Fruit fly (Drosophila melanogaster) whole organism, prepupa: ENCODE measurements around the gene Rcd-1.
A peak's percentile ranks its signal among the peaks of the same experiment; 100 is the strongest.

Experiments
- Blimp-1 ChIP-seq: fragments of 200-800 bp; sonication (Bioruptor generic); optimal IDR thresholded peaks from 3 replicates; lab custom pipeline; 2017; ENCODE audit warnings: missing biosample characterization, missing genetic modification characterization, mild to moderate bottlenecking, moderate library complexity, missing genetic modification reagents
- CG10631 ChIP-seq: fragments of 200-800 bp; sonication (Bioruptor generic); optimal IDR thresholded peaks from 2 replicates; lab custom pipeline; 2016; ENCODE audit warnings: missing biosample characterization, missing genetic modification characterization
- CG10669 ChIP-seq: fragments of 200-800 bp; sonication (Bioruptor generic); optimal IDR thresholded peaks from 3 replicates; lab custom pipeline; 2018; ENCODE audit warnings: missing biosample characterization, mild to moderate bottlenecking, missing genetic modification characterization, moderate library complexity
- CG11902 ChIP-seq: fragments of 200-800 bp; sonication (Bioruptor generic); optimal IDR thresholded peaks from 3 replicates; lab custom pipeline; 2016; ENCODE audit warnings: missing biosample characterization, missing genetic modification characterization
- CG15336 ChIP-seq: fragments of 200-800 bp; sonication (Bioruptor generic); IDR thresholded peaks from 2 replicates; pipeline ENCODE4 v1.3.6; 2022; ENCODE audit warnings: missing biosample characterization, missing genetic modification characterization
- CG32006 ChIP-seq: fragments of 200-800 bp; sonication (Bioruptor generic); optimal IDR thresholded peaks from 3 replicates; lab custom pipeline; 2017; ENCODE audit warnings: missing biosample characterization, mild to moderate bottlenecking, missing genetic modification characterization
- CG3919 ChIP-seq: fragments of 200-800 bp; sonication (Bioruptor generic); optimal IDR thresholded peaks from 3 replicates; lab custom pipeline; 2016; ENCODE audit warnings: missing biosample characterization, missing genetic modification characterization
- CG8119 ChIP-seq: fragments of 200-800 bp; sonication (Bioruptor generic); IDR thresholded peaks from 3 replicates; pipeline ENCODE4 v1.3.6; 2022; ENCODE audit warnings: missing biosample characterization, missing genetic modification characterization
- CG8632 ChIP-seq: fragments of 200-800 bp; sonication (Bioruptor generic); optimal IDR thresholded peaks from 3 replicates; lab custom pipeline; 2016; ENCODE audit warnings: missing biosample characterization, missing genetic modification characterization
- Eip75B ChIP-seq: fragments of 200-800 bp; sonication (Bioruptor generic); optimal IDR thresholded peaks from 3 replicates; lab custom pipeline; 2016; ENCODE audit warnings: missing biosample characterization, missing genetic modification characterization
- Eip78C ChIP-seq: fragments of 200-800 bp; sonication (Bioruptor generic); peaks from one replicate; lab custom pipeline; 2016; ENCODE audit warnings: missing biosample characterization, missing genetic modification characterization
- Eip93F ChIP-seq: fragments of 200-800 bp; sonication (Bioruptor generic); optimal IDR thresholded peaks from 2 replicates; lab custom pipeline; 2016; ENCODE audit warnings: missing biosample characterization, mild to moderate bottlenecking, missing genetic modification characterization
- Ets21C ChIP-seq: fragments of 200-800 bp; sonication (Bioruptor generic); optimal IDR thresholded peaks from 3 replicates; lab custom pipeline; 2016; ENCODE audit warnings: missing biosample characterization, missing genetic modification characterization
- Gug ChIP-seq: fragments of 200-800 bp; sonication (Bioruptor generic); IDR thresholded peaks from 2 replicates; pipeline ENCODE4 v1.3.6; 2022; ENCODE audit warnings: missing biosample characterization, missing genetic modification characterization
- Sox102F ChIP-seq: fragments of 200-800 bp; sonication (Bioruptor generic); optimal IDR thresholded peaks from 2 replicates; lab custom pipeline; 2016; ENCODE audit warnings: missing biosample characterization, mild to moderate bottlenecking, missing genetic modification characterization
- Sox14 ChIP-seq: fragments of 200-800 bp; sonication (Bioruptor generic); optimal IDR thresholded peaks from 3 replicates; lab custom pipeline; 2016; ENCODE audit warnings: missing biosample characterization, missing genetic modification characterization
- Sox15 ChIP-seq: fragments of 200-800 bp; sonication (Bioruptor generic); optimal IDR thresholded peaks from 3 replicates; lab custom pipeline; 2016; ENCODE audit warnings: missing biosample characterization, missing genetic modification characterization
- achi ChIP-seq: fragments of 200-800 bp; sonication (Bioruptor generic); optimal IDR thresholded peaks from 3 replicates; lab custom pipeline; 2016; ENCODE audit warnings: missing biosample characterization, missing genetic modification characterization
- dac ChIP-seq: fragments of 200-800 bp; sonication (Bioruptor generic); optimal IDR thresholded peaks from 2 replicates; lab custom pipeline; 2017; ENCODE audit warnings: missing biosample characterization, mild to moderate bottlenecking, missing genetic modification characterization
- dsx ChIP-seq: fragments of 200-800 bp; optimal IDR thresholded peaks from 3 replicates; lab custom pipeline; 2019; ENCODE audit warnings: missing biosample characterization, mild to moderate bottlenecking, missing genetic modification characterization, moderate library complexity; ENCODE audit not compliant: poor library complexity, severe bottlenecking
- fkh ChIP-seq: fragments of 200-800 bp; sonication (Bioruptor generic); optimal IDR thresholded peaks from 3 replicates; lab custom pipeline; 2017; ENCODE audit warnings: missing biosample characterization, mild to moderate bottlenecking, missing genetic modification characterization, moderate library complexity
- lz ChIP-seq: fragments of 200-800 bp; sonication (Bioruptor generic); optimal IDR thresholded peaks from 3 replicates; lab custom pipeline; 2016; ENCODE audit warnings: missing biosample characterization, missing genetic modification characterization
- net ChIP-seq: fragments of 200-800 bp; sonication (Bioruptor generic); optimal IDR thresholded peaks from 3 replicates; lab custom pipeline; 2016; ENCODE audit warnings: missing biosample characterization, missing genetic modification characterization
- pdm3 ChIP-seq: fragments of 200-800 bp; sonication (Bioruptor generic); optimal IDR thresholded peaks from 3 replicates; lab custom pipeline; 2016; ENCODE audit warnings: missing biosample characterization, missing genetic modification characterization
- salr ChIP-seq, 2 experiments: fragments of 200-800 bp; sonication (Bioruptor generic); optimal IDR thresholded peaks; 3 replicates each; lab custom pipeline; 2016 to 2018; ENCODE audit warnings: missing biosample characterization in 2 of 2, missing genetic modification characterization in 2 of 2, mild to moderate bottlenecking in 1 of 2
- spab ChIP-seq: fragments of 200-800 bp; sonication (Bioruptor generic); optimal IDR thresholded peaks from 2 replicates; lab custom pipeline; 2017; ENCODE audit warnings: missing biosample characterization, mild to moderate bottlenecking, missing genetic modification characterization, missing genetic modification reagents
- ss ChIP-seq, 2 experiments: fragments of 200-800 bp; sonication (Bioruptor generic); optimal IDR thresholded peaks; 2 replicates in 1 of 2; 3 replicates in 1 of 2; lab custom pipeline; 2017 to 2018; ENCODE audit warnings: mild to moderate bottlenecking in 2 of 2, missing biosample characterization in 2 of 2, missing genetic modification characterization in 2 of 2, moderate library complexity in 1 of 2
- svp ChIP-seq: fragments of 200-800 bp; sonication (Bioruptor generic); peaks from one replicate; lab custom pipeline; 2016; ENCODE audit warnings: missing biosample characterization, missing genetic modification characterization
- topi ChIP-seq: fragments of 200-800 bp; sonication (Bioruptor generic); optimal IDR thresholded peaks from 3 replicates; lab custom pipeline; 2016; ENCODE audit warnings: missing biosample characterization, missing genetic modification characterization

The Rcd-1 gene

dm6 chrX:19638328-19638940, at the start of gene Rcd-1:
Rcd-1 (plus strand) TSS chrX:19638767.
- TF ChIP-seq fkh (GFP tag; lab: Kevin White, UChicago) (peak; percentile 90), svp (GFP tag; lab: Kevin White, UChicago) (no peak), ss (GFP tag; optimal IDR thresholded peaks at IDR 0.05; lab: Kevin White, UChicago) (peak in 1 of 2 experiments; percentile 12), Eip78C (GFP tag; lab: Kevin White, UChicago) (peak; percentile 68)
- TF ChIP-seq, all 60 proteins: peak for 3

DNA sequence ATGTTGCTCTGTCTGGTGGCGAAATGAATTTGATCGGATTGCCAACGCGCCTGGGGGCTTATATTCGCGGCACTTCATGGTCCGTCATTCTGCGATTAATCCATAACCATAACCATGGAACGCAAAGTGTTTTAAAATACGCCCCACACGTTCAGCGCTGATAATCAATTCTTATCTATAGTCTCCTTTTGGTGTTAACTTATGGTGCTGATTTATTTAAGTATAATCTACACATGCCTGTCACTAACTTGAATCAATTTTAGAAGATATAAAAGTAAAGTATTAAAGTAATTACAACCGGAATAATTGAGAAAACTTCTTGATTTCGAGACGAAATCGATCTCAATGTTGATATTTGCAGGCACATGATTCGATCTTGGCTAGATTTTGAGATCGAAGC, 48.5 kb upstream of the Rcd-1 start, which contains the start of gene CG14219:
TSS of gene CG14219 (minus strand) at position 101 of the 400 bp plus-strand sequence.
- TF ChIP-seq spab (GFP tag; lab: Kevin White, UChicago), result no peak
- no peak for TF ChIP-seq ss (GFP tag; optimal IDR thresholded peaks at IDR 0.05; lab: Kevin White, UChicago)
- TF ChIP-seq CG32006 (GFP tag; lab: Kevin White, UChicago), result no peak
- no peak for TF ChIP-seq CG3919 (GFP tag; lab: Kevin White, UChicago)
- TF ChIP-seq Sox102F (GFP tag; lab: Kevin White, UChicago), result no peak
- TF ChIP-seq pdm3 (GFP tag; lab: Kevin White, UChicago), result no peak
- TF ChIP-seq CG15336 (GFP tag; lab: Robert Waterston, UW), result no peak
- no peak for TF ChIP-seq dsx (GFP tag; lab: Kevin White, UChicago)
- no peak for TF ChIP-seq Gug
- no peak for TF ChIP-seq lz
- no peak for TF ChIP-seq Sox15 (GFP tag; lab: Kevin White, UChicago)
- no peak for TF ChIP-seq CG11902 (GFP tag; lab: Kevin White, UChicago)
- TF ChIP-seq CG8119 (GFP tag; lab: Robert Waterston, UW), result no peak
- TF ChIP-seq CG10631 (GFP tag; lab: Kevin White, UChicago), result no peak
- no peak for TF ChIP-seq svp (GFP tag; lab: Kevin White, UChicago)
- TF ChIP-seq topi (GFP tag; lab: Kevin White, UChicago), result no peak
- TF ChIP-seq Eip75B (GFP tag; lab: Kevin White, UChicago), result no peak
- no peak for TF ChIP-seq salr (GFP tag; optimal IDR thresholded peaks at IDR 0.05; lab: Kevin White, UChicago)
- TF ChIP-seq Blimp-1 (GFP tag; lab: Kevin White, UChicago), result no peak
- TF ChIP-seq achi (GFP tag; lab: Kevin White, UChicago), result no peak

DNA sequence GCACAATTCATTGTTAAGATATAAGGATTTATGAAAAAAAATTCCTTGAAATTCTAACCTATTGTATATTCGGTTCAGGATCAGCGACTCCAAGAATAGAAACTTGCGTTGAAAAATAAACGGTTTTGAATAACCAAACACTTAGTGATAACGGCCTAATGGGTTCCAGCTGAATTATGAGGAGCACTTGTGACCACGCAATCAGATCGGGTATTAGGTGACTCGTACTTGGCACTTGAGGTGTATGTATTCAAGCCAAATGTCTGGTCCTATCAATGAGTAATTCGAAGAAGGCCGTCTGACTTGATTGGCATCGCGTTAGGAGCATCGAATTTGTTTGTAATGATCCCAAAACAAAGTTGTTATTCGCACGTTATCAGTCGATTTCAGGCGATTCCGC, 48.0 kb upstream of the Rcd-1 start:
- TF ChIP-seq Sox15 (GFP tag; lab: Kevin White, UChicago) (no peak), CG10669 (GFP tag; lab: Kevin White, UChicago) (no peak), Ets21C (GFP tag; lab: Kevin White, UChicago) (no peak), Eip93F (GFP tag; lab: Kevin White, UChicago) (no peak), net (GFP tag; lab: Kevin White, UChicago) (no peak), svp (GFP tag; lab: Kevin White, UChicago) (no peak), Blimp-1 (GFP tag; lab: Kevin White, UChicago) (no peak), CG8632 (GFP tag; lab: Kevin White, UChicago) (no peak), achi (GFP tag; lab: Kevin White, UChicago) (no peak), fkh (GFP tag; lab: Kevin White, UChicago) (no peak), topi (GFP tag; lab: Kevin White, UChicago) (no peak)

DNA sequence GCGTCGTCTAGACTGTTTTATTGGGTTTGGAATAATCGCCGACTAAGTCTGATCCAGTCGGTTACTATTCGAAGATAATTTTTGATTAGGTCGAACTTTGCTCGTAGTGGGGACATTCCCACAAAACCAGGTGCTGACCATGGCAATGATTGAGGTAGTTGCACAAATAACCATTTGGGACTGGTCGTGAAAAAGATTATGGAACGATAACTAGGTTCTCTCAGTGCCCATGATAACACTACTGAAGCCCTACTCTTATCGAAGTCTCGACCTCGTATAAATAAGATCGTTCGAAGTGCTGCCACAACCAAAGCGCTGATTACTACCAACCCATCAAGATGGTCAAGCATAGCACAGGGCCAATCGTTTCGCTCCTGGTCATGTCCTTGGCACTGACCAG, 46.3 kb upstream of the Rcd-1 start, which contains the start of gene CG14205:
TSS of gene CG14205 (plus strand) at position 301 of the 400 bp plus-strand sequence.
- no peak for TF ChIP-seq CG11902 (GFP tag; lab: Kevin White, UChicago)
- no peak for TF ChIP-seq svp (GFP tag; lab: Kevin White, UChicago)

DNA sequence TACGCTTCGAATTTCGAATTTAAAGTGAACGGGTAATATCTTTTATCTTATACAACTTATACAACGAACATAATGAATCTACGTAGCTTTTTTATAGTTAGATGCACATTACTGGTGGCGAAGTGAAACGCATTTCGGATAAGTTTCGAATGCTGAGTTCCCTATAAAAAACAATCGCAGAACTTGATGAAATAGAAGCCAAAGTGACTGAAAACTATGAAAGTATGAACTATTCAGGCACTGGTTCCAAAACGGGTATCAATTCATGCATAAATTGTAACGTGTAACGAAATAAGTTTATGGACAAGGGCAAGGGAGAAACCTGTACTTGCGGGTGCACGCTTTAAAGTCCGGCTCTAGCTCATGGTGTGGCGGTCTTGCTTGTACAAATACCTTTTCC, 42.7 kb upstream of the Rcd-1 start:
- TF ChIP-seq Sox14 (GFP tag; lab: Kevin White, UChicago) (no peak), dac (GFP tag; lab: Kevin White, UChicago) (no peak)
- TF ChIP-seq, all 60 proteins: peak for 0
